Fruit fly (Drosophila melanogaster) whole organism: ENCODE results near the gene scrib.

Source experiments
- CG8478 ChIP-seq: fragments of >200 bp; optimal IDR thresholded peaks from 2 replicates; lab custom pipeline; 2018; ENCODE audit warnings: inconsistent platforms
- Dll ChIP-seq: fragments of >200 bp; optimal IDR thresholded peaks from 2 replicates; lab custom pipeline; 2017
- EcR ChIP-seq, 2 experiments: fragments of >200 bp; optimal IDR thresholded peaks; 2 replicates each; lab custom pipeline; 2017; ENCODE audit warnings: missing biosample characterization in 2 of 2, missing genetic modification characterization in 2 of 2, missing genetic modification reagents in 2 of 2
- pan ChIP-seq: fragments of >200 bp; optimal IDR thresholded peaks from 2 replicates; lab custom pipeline; 2017
- psq ChIP-seq: fragments of >200 bp; optimal IDR thresholded peaks from 2 replicates; lab custom pipeline; 2017
- usp ChIP-seq: fragments of >200 bp; optimal IDR thresholded peaks from 2 replicates; lab custom pipeline; 2017; ENCODE audit warnings: missing biosample characterization, missing genetic modification characterization, mixed read lengths

The scrib gene

DNA sequence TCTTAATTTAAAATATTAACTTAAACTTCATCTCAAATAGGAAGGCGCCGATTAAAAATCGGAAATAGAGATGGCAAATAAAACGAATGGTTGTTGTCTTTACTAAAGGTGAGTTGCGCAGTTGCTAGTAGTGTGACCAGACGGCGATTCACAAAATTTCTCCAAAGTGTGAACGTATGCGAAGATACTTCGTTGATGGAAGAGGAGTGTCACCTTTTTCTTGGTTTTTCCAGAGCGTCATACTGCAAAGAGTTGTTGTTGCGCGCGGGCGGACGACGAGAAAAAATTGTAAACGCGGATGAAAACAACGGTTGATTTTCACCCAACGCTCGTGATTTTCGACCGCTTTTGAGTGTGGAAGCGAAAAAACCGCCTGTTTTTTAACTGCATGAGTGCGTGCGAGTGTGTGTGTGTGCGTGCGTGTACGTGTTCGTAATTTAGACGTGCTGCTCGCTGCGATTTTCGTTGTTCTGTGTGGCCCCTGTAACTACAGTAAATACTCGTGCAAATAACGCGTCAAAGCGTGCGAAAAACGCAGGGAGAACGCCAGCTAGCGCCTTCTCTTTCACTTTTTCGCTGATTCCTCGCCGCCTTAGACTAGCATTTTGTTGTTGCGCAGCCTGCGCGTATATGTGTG lies at the start of gene scrib:
Gene scrib (plus strand): TSS at position 241 of the 637 bp plus-strand sequence.
- TF ChIP-seq usp (no peak), EcR (GFP tag; optimal IDR thresholded peaks at IDR 0.05; lab: Kevin White, UChicago) (no peak), psq (lab: Kevin White, UChicago) (no peak), Dll (lab: Kevin White, UChicago) (no peak), pan (lab: Kevin White, UChicago) (no peak), CG8478 (lab: Kevin White, UChicago) (no peak)

dm6 chr3R:26489456-26489855 lies 46.7 kb upstream of the scrib start:
- no peak for TF ChIP-seq CG8478 (lab: Kevin White, UChicago)
- TF ChIP-seq EcR (GFP tag; optimal IDR thresholded peaks at IDR 0.05; lab: Kevin White, UChicago), result no peak
- no peak for TF ChIP-seq psq (lab: Kevin White, UChicago)
- no peak for TF ChIP-seq usp
- TF ChIP-seq pan (lab: Kevin White, UChicago), result no peak
- TF ChIP-seq Dll (lab: Kevin White, UChicago), result no peak

DNA sequence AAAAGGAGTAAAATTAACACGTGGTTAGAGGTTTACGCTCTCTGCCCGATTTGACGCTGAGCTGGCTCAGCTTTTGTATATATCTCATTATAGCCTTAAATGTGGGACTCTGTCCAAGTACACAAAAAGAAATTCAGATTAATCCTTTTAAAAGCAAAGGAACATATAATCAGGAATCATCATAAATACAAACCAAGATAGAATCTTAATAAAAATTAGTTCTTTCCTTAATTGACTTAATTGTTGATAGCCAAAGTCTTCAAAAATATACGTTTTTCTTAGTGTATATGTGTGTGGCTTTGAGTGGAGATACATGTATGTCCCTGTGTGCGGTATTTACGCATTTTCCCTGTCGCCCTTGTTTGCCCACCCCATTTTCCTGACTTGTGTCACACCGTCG lies 41.9 kb upstream of the scrib start:
- TF ChIP-seq pan (lab: Kevin White, UChicago) (no peak), CG8478 (lab: Kevin White, UChicago) (no peak), EcR (GFP tag; optimal IDR thresholded peaks at IDR 0.05; lab: Kevin White, UChicago) (no peak), Dll (lab: Kevin White, UChicago) (no peak), usp (no peak), psq (lab: Kevin White, UChicago) (no peak)

- no peak for TF ChIP-seq Dll (lab: Kevin White, UChicago)
- TF ChIP-seq EcR (GFP tag; optimal IDR thresholded peaks at IDR 0.05; lab: Kevin White, UChicago), result no peak
- no peak for TF ChIP-seq CG8478 (lab: Kevin White, UChicago)
- no peak for TF ChIP-seq usp
- no peak for TF ChIP-seq pan (lab: Kevin White, UChicago)
- TF ChIP-seq psq (lab: Kevin White, UChicago), result no peak
Measured at dm6 chr3R:26496356-26496755, 39.8 kb upstream of the scrib start.

dm6 chr3R:26499136-26499535 lies 37.0 kb upstream of the scrib start:
- TF ChIP-seq Dll (lab: Kevin White, UChicago) (no peak), CG8478 (lab: Kevin White, UChicago) (no peak), EcR (GFP tag; optimal IDR thresholded peaks at IDR 0.05; lab: Kevin White, UChicago) (no peak), psq (lab: Kevin White, UChicago) (no peak), pan (lab: Kevin White, UChicago) (no peak), usp (no peak)

dm6 chr3R:26500355-26500754 lies 35.8 kb upstream of the scrib start:
- TF ChIP-seq Dll (lab: Kevin White, UChicago) (no peak), EcR (GFP tag; optimal IDR thresholded peaks at IDR 0.05; lab: Kevin White, UChicago) (no peak), pan (lab: Kevin White, UChicago) (no peak), CG8478 (lab: Kevin White, UChicago) (no peak), usp (no peak), psq (lab: Kevin White, UChicago) (no peak)

DNA sequence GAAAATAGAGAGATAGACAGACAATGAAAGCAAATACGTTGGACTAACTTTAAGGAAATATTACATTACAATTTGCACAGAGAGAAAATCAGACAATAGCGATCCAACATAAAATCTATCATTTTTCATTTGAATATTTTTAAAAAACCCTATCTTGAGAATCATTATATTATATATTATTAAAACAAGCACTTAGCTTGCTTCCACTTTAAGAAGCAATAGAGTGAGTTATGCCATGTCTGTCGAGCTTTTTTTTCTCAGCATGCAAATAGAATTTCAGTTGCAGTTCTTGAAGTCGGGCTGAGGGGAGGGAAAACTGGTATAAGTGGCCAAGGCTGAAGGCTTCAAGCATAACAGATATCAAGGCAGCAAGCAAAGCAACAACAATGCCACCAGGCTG lies 34.1 kb upstream of the scrib start:
- TF ChIP-seq psq (lab: Kevin White, UChicago), result no peak
- no peak for TF ChIP-seq Dll (lab: Kevin White, UChicago)
- TF ChIP-seq CG8478 (lab: Kevin White, UChicago), result no peak
- TF ChIP-seq EcR (GFP tag; optimal IDR thresholded peaks at IDR 0.05; lab: Kevin White, UChicago), result no peak
- TF ChIP-seq pan (lab: Kevin White, UChicago), result no peak
- no peak for TF ChIP-seq usp

DNA sequence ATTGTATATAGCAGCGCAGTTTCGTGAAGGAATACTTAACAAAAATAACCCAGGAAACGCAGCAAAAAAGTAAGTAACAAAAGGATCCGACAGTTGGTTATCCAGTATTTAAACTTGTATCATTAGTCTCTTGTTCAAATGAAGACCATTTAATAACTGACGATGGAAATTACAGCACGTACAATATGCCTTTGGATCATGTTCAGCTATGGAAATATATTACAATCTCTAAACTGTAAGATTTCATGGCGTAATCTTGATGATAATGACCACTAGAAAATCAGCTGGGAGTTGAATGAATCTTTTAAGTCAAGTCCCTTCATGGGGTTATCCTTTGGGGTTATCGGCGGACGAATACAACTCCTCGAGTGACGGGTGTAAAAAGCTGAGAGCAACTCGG lies 33.2 kb upstream of the scrib start:
- no peak for TF ChIP-seq usp
- TF ChIP-seq CG8478 (lab: Kevin White, UChicago), result no peak
- TF ChIP-seq EcR (GFP tag; optimal IDR thresholded peaks at IDR 0.05; lab: Kevin White, UChicago), result no peak
- no peak for TF ChIP-seq Dll (lab: Kevin White, UChicago)
- TF ChIP-seq psq (lab: Kevin White, UChicago), result no peak
- no peak for TF ChIP-seq pan (lab: Kevin White, UChicago)

DNA sequence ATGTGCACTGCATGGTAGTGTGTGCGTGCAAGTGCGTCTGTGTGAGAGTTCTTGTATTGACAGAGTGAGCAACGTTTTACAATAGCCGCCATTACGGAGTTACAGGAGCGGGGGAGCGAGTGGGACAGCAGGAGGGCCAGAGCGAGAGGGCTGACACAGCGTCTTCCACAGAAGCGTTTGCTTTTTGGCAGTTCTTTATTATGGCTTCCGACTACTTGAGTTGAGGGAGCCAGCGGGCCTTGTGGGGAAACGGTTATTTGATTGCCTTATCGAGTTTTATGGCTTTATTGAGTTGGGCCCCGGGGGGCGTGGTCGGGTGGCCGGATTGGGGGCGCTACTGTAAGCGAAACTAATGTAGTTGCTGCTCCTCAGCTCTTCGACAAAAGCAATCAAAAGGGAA lies 32.8 kb upstream of the scrib start:
- TF ChIP-seq EcR (GFP tag; optimal IDR thresholded peaks at IDR 0.05; lab: Kevin White, UChicago) (no peak), Dll (lab: Kevin White, UChicago) (no peak), usp (no peak), CG8478 (lab: Kevin White, UChicago) (no peak), pan (lab: Kevin White, UChicago) (no peak), psq (lab: Kevin White, UChicago) (no peak)

DNA sequence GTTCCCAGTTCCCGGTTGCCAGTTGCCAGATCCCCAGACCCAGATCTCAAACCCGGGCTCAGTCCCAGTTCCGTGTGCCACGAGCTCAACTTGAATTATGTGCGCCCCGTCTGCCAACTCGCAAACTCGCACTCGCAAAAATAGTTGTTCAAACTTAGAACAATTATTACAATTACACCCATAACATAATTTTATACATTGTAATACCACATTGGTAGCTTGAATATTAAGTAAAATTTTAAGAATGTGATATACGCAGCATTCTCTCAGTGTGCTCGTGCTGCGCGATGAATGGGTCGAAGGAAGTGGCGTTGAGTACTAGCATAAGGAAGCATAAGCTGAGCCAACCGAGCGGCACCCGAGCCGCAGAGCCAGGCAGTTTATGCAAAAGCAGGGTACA lies 28.3 kb upstream of the scrib start:
- TF ChIP-seq EcR (GFP tag; optimal IDR thresholded peaks at IDR 0.05; lab: Kevin White, UChicago), result no peak
- no peak for TF ChIP-seq Dll (lab: Kevin White, UChicago)
- TF ChIP-seq pan (lab: Kevin White, UChicago), result no peak
- TF ChIP-seq psq (lab: Kevin White, UChicago), result no peak
- no peak for TF ChIP-seq CG8478 (lab: Kevin White, UChicago)
- no peak for TF ChIP-seq usp

DNA sequence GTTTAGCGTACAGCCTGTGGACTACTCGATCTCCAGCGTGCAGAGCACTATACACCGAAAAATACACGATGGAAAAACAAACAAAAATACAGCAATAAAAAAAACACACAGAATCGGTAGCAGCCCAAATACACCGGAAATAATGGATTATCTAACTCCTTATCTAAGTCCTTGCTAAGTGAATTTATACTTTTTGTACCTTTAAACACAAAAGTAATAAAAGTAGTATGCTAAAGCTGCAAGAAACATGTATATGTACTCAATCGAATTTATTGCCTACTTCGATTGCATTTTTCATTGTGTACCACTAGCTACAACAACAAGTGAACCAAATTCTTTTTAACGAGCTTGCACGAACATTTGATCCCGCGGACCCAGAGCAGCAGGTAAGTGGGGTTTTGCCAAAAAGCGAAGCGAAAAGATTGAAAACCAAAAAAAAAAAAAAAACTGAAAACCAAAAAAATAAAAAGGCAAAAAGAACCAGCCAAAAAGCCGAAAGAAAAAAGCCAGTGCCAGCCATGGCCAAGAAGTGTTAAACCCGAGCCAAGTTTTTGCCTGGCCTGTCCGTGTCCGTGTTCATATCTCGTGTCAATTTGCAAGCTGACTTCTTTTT lies 14.0 kb upstream of the scrib start:
- TF ChIP-seq usp (no peak), CG8478 (lab: Kevin White, UChicago) (no peak), EcR (GFP tag; optimal IDR thresholded peaks at IDR 0.05; lab: Kevin White, UChicago) (no peak), pan (lab: Kevin White, UChicago) (no peak), Dll (lab: Kevin White, UChicago) (no peak), psq (lab: Kevin White, UChicago) (no peak)
